Fruit fly (Drosophila melanogaster) whole organism, embryonic: ENCODE measurements around the gene t-Grip84.

ENCODE experiments used
- Abd-B ChIP-seq: fragments of 200-800 bp; sonication (Bioruptor generic); optimal IDR thresholded peaks from 2 replicates; lab custom pipeline; 2018; ENCODE audit warnings: missing biosample characterization, mild to moderate bottlenecking, missing genetic modification characterization, moderate library complexity
- Ada2b ChIP-seq: fragments of 200-800 bp; sonication (Bioruptor generic); IDR thresholded peaks from 2 replicates; pipeline ENCODE4 v1.3.6; 2022; ENCODE audit warnings: missing biosample characterization, missing genetic modification characterization
- Awh ChIP-seq: fragments of 200-800 bp; sonication (Bioruptor generic); IDR thresholded peaks from 2 replicates; pipeline ENCODE4, ENCODE4 v1.3.6; 2022; ENCODE audit warnings: missing biosample characterization, missing genetic modification characterization
- Bteb2 ChIP-seq: fragments of 200-800 bp; sonication (Bioruptor generic); optimal IDR thresholded peaks from 2 replicates; lab custom pipeline; 2016; ENCODE audit warnings: missing biosample characterization, missing genetic modification characterization
- CG11398 ChIP-seq: fragments of 200-800 bp; sonication (Bioruptor generic); optimal IDR thresholded peaks from 2 replicates; lab custom pipeline; 2016; ENCODE audit warnings: missing biosample characterization, missing genetic modification characterization
- CG14860 ChIP-seq: fragments of 200-800 bp; sonication (Bioruptor generic); IDR thresholded peaks from 3 replicates; pipeline ENCODE4 v1.3.6; 2022; ENCODE audit warnings: missing biosample characterization, missing genetic modification characterization; ENCODE audit not compliant: partially characterized antibody
- CG17328 ChIP-seq: fragments of 200-800 bp; sonication (Bioruptor generic); IDR thresholded peaks from 2 replicates; pipeline ENCODE4 v1.3.6; 2022; ENCODE audit warnings: missing biosample characterization, missing genetic modification characterization
- CG1832 ChIP-seq: fragments of 200-800 bp; sonication (Bioruptor generic); optimal IDR thresholded peaks from 2 replicates; lab custom pipeline; 2017; ENCODE audit warnings: missing biosample characterization, mild to moderate bottlenecking, missing genetic modification characterization, inconsistent platforms
- CG18476 ChIP-seq: fragments of 200-800 bp; sonication (Bioruptor generic); optimal IDR thresholded peaks from 2 replicates; lab custom pipeline; 2016; ENCODE audit warnings: missing biosample characterization, mild to moderate bottlenecking, missing genetic modification characterization
- CG30403 ChIP-seq: fragments of 200-800 bp; sonication (Bioruptor generic); optimal IDR thresholded peaks from 3 replicates; lab custom pipeline; 2016; ENCODE audit warnings: missing biosample characterization, missing genetic modification characterization
- CG30431 ChIP-seq: fragments of 200-800 bp; sonication (Bioruptor generic); optimal IDR thresholded peaks from 2 replicates; lab custom pipeline; 2017; ENCODE audit warnings: missing biosample characterization, missing genetic modification characterization
- CG31388 ChIP-seq: fragments of 200-800 bp; sonication (Bioruptor generic); optimal IDR thresholded peaks from 2 replicates; lab custom pipeline; 2016; ENCODE audit warnings: missing biosample characterization, missing genetic modification characterization
- CG4424 ChIP-seq: fragments of 200-800 bp; sonication (Bioruptor generic); optimal IDR thresholded peaks from 3 replicates; lab custom pipeline; 2016; ENCODE audit warnings: missing biosample characterization, missing genetic modification characterization
- CG6254 ChIP-seq: fragments of 200-800 bp; sonication (Bioruptor generic); optimal IDR thresholded peaks from 3 replicates; lab custom pipeline; 2017; ENCODE audit warnings: mild to moderate bottlenecking, missing biosample characterization, missing genetic modification reagents, missing genetic modification characterization
- CG6654 ChIP-seq: fragments of 200-800 bp; sonication (Bioruptor generic); optimal IDR thresholded peaks from 2 replicates; lab custom pipeline; 2017; ENCODE audit warnings: missing biosample characterization, mild to moderate bottlenecking, missing genetic modification characterization
- CG6689 ChIP-seq: fragments of 200-800 bp; sonication (Bioruptor generic); IDR thresholded peaks from 2 replicates; pipeline ENCODE4 v1.3.6; 2022; ENCODE audit warnings: missing biosample characterization, missing genetic modification characterization
- CG6854 ChIP-seq: fragments of 200-800 bp; sonication (Bioruptor generic); optimal IDR thresholded peaks from 3 replicates; lab custom pipeline; 2017; ENCODE audit warnings: missing biosample characterization, mild to moderate bottlenecking, missing genetic modification characterization
- CG7987 ChIP-seq: fragments of 200-800 bp; sonication (Bioruptor generic); optimal IDR thresholded peaks from 2 replicates; lab custom pipeline; 2018; ENCODE audit warnings: missing biosample characterization, mild to moderate bottlenecking, missing genetic modification characterization, moderate library complexity
- CG8089 ChIP-seq: fragments of 200-800 bp; sonication (Bioruptor generic); optimal IDR thresholded peaks from 3 replicates; lab custom pipeline; 2016; ENCODE audit warnings: missing biosample characterization, missing genetic modification characterization
- CG8388 ChIP-seq: fragments of 200-800 bp; sonication (Bioruptor generic); optimal IDR thresholded peaks from 2 replicates; lab custom pipeline; 2019; ENCODE audit warnings: missing biosample characterization, mild to moderate bottlenecking, missing genetic modification characterization, moderate library complexity
- CG8478 ChIP-seq: fragments of >200 bp; optimal IDR thresholded peaks from 2 replicates; lab custom pipeline; 2018
- Deaf1 ChIP-seq: fragments of 200-800 bp; optimal IDR thresholded peaks from 3 replicates; lab custom pipeline; 2019; ENCODE audit warnings: missing biosample characterization, mild to moderate bottlenecking, missing genetic modification characterization, moderate library complexity
- E2f2 ChIP-seq: fragments of 200-800 bp; sonication (Bioruptor generic); IDR thresholded peaks from 2 replicates; pipeline ENCODE4 v1.3.6; 2022; ENCODE audit warnings: missing biosample characterization, missing genetic modification characterization
- Ets65A ChIP-seq: fragments of 200-800 bp; sonication (Bioruptor generic); peaks from one replicate; lab custom pipeline; 2016; ENCODE audit warnings: missing biosample characterization, missing genetic modification characterization
- Gug ChIP-seq: fragments of 200-800 bp; sonication (Bioruptor generic); IDR thresholded peaks from 4 replicates; pipeline ENCODE4 v1.3.6; 2022; ENCODE audit warnings: missing biosample characterization, missing genetic modification characterization
- Hand ChIP-seq: fragments of 200-800 bp; sonication (Bioruptor generic); optimal IDR thresholded peaks from 2 replicates; lab custom pipeline; 2017; ENCODE audit warnings: mild to moderate bottlenecking, missing biosample characterization, missing genetic modification reagents, missing genetic modification characterization
- HmgD ChIP-seq: fragments of 200-800 bp; sonication (Bioruptor generic); optimal IDR thresholded peaks from 3 replicates; lab custom pipeline; 2016; ENCODE audit warnings: missing biosample characterization, missing genetic modification characterization
- NK7.1 ChIP-seq: fragments of 200-800 bp; sonication (Bioruptor generic); optimal IDR thresholded peaks from 3 replicates; lab custom pipeline; 2016; ENCODE audit warnings: missing biosample characterization, missing genetic modification characterization
- Oli ChIP-seq: fragments of 200-800 bp; sonication (Bioruptor generic); optimal IDR thresholded peaks from 2 replicates; lab custom pipeline; 2018; ENCODE audit warnings: missing biosample characterization, mild to moderate bottlenecking, missing genetic modification characterization, moderate library complexity
- Opbp ChIP-seq: fragments of 200-800 bp; sonication (Bioruptor generic); IDR thresholded peaks from 3 replicates; pipeline ENCODE4 v1.3.6; 2022; ENCODE audit warnings: missing biosample characterization, missing genetic modification characterization; ENCODE audit not compliant: partially characterized antibody
- TFAM ChIP-seq: fragments of 200-800 bp; sonication (Bioruptor generic); optimal IDR thresholded peaks from 2 replicates; lab custom pipeline; 2017; ENCODE audit warnings: missing biosample characterization, missing genetic modification characterization, inconsistent platforms
- YL-1 ChIP-seq: fragments of 200-800 bp; sonication (Bioruptor generic); optimal IDR thresholded peaks from 3 replicates; lab custom pipeline; 2017; ENCODE audit warnings: missing biosample characterization, mild to moderate bottlenecking, missing genetic modification characterization
- ac ChIP-seq: fragments of 200-800 bp; sonication (Bioruptor generic); optimal IDR thresholded peaks from 3 replicates; lab custom pipeline; 2017; ENCODE audit warnings: missing biosample characterization, mild to moderate bottlenecking, missing genetic modification characterization
- btn ChIP-seq: fragments of 200-800 bp; sonication (Bioruptor generic); optimal IDR thresholded peaks from 2 replicates; lab custom pipeline; 2016; ENCODE audit warnings: missing biosample characterization, missing genetic modification characterization
- crc ChIP-seq: fragments of 200-800 bp; sonication (Bioruptor generic); optimal IDR thresholded peaks from 2 replicates; lab custom pipeline; 2016; ENCODE audit warnings: missing biosample characterization, missing genetic modification characterization
- dimm ChIP-seq: fragments of 200-800 bp; sonication (Bioruptor generic); IDR thresholded peaks from 2 replicates; pipeline ENCODE4 v1.3.6; 2022; ENCODE audit warnings: missing biosample characterization, missing genetic modification characterization
- ems ChIP-seq: fragments of 200-800 bp; sonication (Bioruptor generic); optimal IDR thresholded peaks from 3 replicates; lab custom pipeline; 2016; ENCODE audit warnings: missing biosample characterization, missing genetic modification characterization
- esg ChIP-seq: fragments of 200-800 bp; sonication (Bioruptor generic); conservative IDR thresholded peaks from 2 replicates; pipeline ENCODE4 v1.3.6; 2022; ENCODE audit warnings: missing biosample characterization, missing genetic modification characterization
- fru ChIP-seq: fragments of >200 bp; optimal IDR thresholded peaks from 2 replicates; lab custom pipeline; 2017
- insv ChIP-seq, 2 experiments: fragments of 200-800 bp; sonication (Bioruptor generic); optimal IDR thresholded peaks; 3 replicates each; lab custom pipeline; 2016 to 2018; ENCODE audit warnings: missing biosample characterization in 2 of 2, missing genetic modification characterization in 2 of 2
- nau ChIP-seq: fragments of 200-800 bp; sonication (Bioruptor generic); optimal IDR thresholded peaks from 3 replicates; lab custom pipeline; 2017; ENCODE audit warnings: missing biosample characterization, mild to moderate bottlenecking, missing genetic modification characterization, missing genetic modification reagents
- org-1 ChIP-seq: fragments of 200-800 bp; sonication (Bioruptor generic); optimal IDR thresholded peaks from 2 replicates; lab custom pipeline; 2017; ENCODE audit warnings: missing biosample characterization, missing genetic modification characterization
- pan ChIP-seq, 4 experiments: fragments of >200 bp in 3 of 4; fragments of 200-800 bp in 1 of 4; sonication (Bioruptor generic) in 1 of 4; optimal IDR thresholded peaks in 3 of 4; IDR thresholded peaks in 1 of 4; 2 replicates each; pipeline versions ENCODE4 v1.3.6 to Lab custom; 2017 to 2022; ENCODE audit warnings: missing biosample characterization in 2 of 4, missing genetic modification characterization in 2 of 4, mixed read lengths in 1 of 4
- row ChIP-seq: fragments of 200-800 bp; sonication (Bioruptor generic); IDR thresholded peaks from 3 replicates; pipeline ENCODE4 v1.3.6; 2022; ENCODE audit warnings: missing biosample characterization, missing genetic modification characterization
- sens-2 ChIP-seq: fragments of 200-800 bp; sonication (Bioruptor generic); IDR thresholded peaks from 2 replicates; pipeline ENCODE4 v1.3.6; 2022; ENCODE audit warnings: missing biosample characterization, missing genetic modification characterization
- sisA ChIP-seq: fragments of 200-800 bp; sonication (Bioruptor generic); IDR thresholded peaks from 2 replicates; pipeline ENCODE4 v1.3.6; 2022; ENCODE audit warnings: missing biosample characterization, missing genetic modification characterization
- slbo ChIP-seq: fragments of 200-800 bp; sonication (Bioruptor generic); IDR thresholded peaks from 2 replicates; pipeline ENCODE4 v1.3.6; 2022; ENCODE audit warnings: missing biosample characterization, missing genetic modification characterization
- slp2 ChIP-seq: fragments of 200-800 bp; sonication (Bioruptor generic); optimal IDR thresholded peaks from 2 replicates; lab custom pipeline; 2016; ENCODE audit warnings: missing biosample characterization, missing genetic modification characterization
- sqz ChIP-seq: fragments of 200-800 bp; sonication (Bioruptor generic); optimal IDR thresholded peaks from 3 replicates; lab custom pipeline; 2018; ENCODE audit warnings: missing biosample characterization, mild to moderate bottlenecking, missing genetic modification characterization
- tx ChIP-seq: fragments of 200-800 bp; sonication (Bioruptor generic); optimal IDR thresholded peaks from 2 replicates; lab custom pipeline; 2016; ENCODE audit warnings: missing biosample characterization, missing genetic modification characterization

Gene t-Grip84

dm6 chr3L:7601122-7601841 lies 10.5 kb upstream of the t-Grip84 start (continued):
- TF ChIP-seq row (GFP tag; lab: Robert Waterston, UW) (0 out of 3 replicates have a peak, but pooled peaks have one; percentile 29), CG17328 (0 out of 2 replicates have a peak, but pooled peaks have one; percentile 23), Abd-B (GFP tag; lab: Kevin White, UChicago) (no peak), btn (GFP tag; lab: Kevin White, UChicago) (no peak), CG30431 (no peak), CG1832 (GFP tag; lab: Kevin White, UChicago) (no peak), CG4424 (GFP tag; lab: Kevin White, UChicago) (peak; percentile 2), sens-2 (no peak), org-1 (GFP tag; lab: Kevin White, UChicago) (no peak), CG6854 (GFP tag; lab: Kevin White, UChicago) (no peak), pan (optimal IDR thresholded peaks at IDR 0.05; lab: Kevin White, UChicago) (no peak), pan (GFP tag; optimal IDR thresholded peaks at IDR 0.05 in 1 of 2, IDR thresholded peaks at IDR 0.05 in 1 of 2) (peak in 1 of 2 experiments; percentile 56), HmgD (GFP tag; lab: Kevin White, UChicago) (no peak), CG8089 (no peak), dimm (GFP tag; lab: Robert Waterston, UW) (no peak), ems (GFP tag; lab: Kevin White, UChicago) (no peak), CG11398 (GFP tag; lab: Kevin White, UChicago) (no peak), nau (GFP tag; lab: Kevin White, UChicago) (no peak), Awh (peak; percentile 38; the same call in 1 of the 2 replicates), slp2 (GFP tag; lab: Kevin White, UChicago) (no peak), Opbp (GFP tag; lab: Robert Waterston, UW) (no peak), Bteb2 (GFP tag; lab: Kevin White, UChicago) (no peak), Deaf1 (tag; lab: Kevin White, UChicago) (peak; percentile 25), tx (no peak), ac (GFP tag; lab: Kevin White, UChicago) (no peak), CG6654 (GFP tag; lab: Kevin White, UChicago) (no peak), insv (GFP tag; optimal IDR thresholded peaks at IDR 0.05; lab: Kevin White, UChicago) (no peak), CG6689 (peak; percentile 23; the same call in 1 of the 2 replicates), CG6254 (GFP tag; lab: Kevin White, UChicago) (no peak), Oli (tag; lab: Kevin White, UChicago) (no peak), CG7987 (no peak), Gug (GFP tag; lab: Robert Waterston, UW) (no peak), CG14860 (GFP tag; lab: Robert Waterston, UW) (no peak), sisA (GFP tag; lab: Robert Waterston, UW) (peak; percentile 33), NK7.1 (GFP tag; lab: Kevin White, UChicago) (no peak), slbo (GFP tag; lab: Robert Waterston, UW) (0 out of 2 replicates have a peak, but pooled peaks have one; percentile 33), TFAM (GFP tag; lab: Kevin White, UChicago) (no peak), Ada2b (GFP tag; lab: Robert Waterston, UW) (peak; percentile 4; the same call in 1 of the 2 replicates), Ets65A (GFP tag; lab: Kevin White, UChicago) (peak; percentile 59), Hand (no peak), E2f2 (GFP tag; lab: Robert Waterston, UW) (peak; percentile 19; the same call in 1 of the 2 replicates), fru (lab: Kevin White, UChicago) (no peak), CG31388 (GFP tag; lab: Kevin White, UChicago) (no peak), CG8388 (GFP tag; lab: Kevin White, UChicago) (peak; percentile 23), sqz (GFP tag; lab: Kevin White, UChicago) (no peak), crc (GFP tag; lab: Kevin White, UChicago) (no peak), CG30403 (GFP tag; lab: Kevin White, UChicago) (peak; percentile 28), CG18476 (no peak), CG8478 (lab: Kevin White, UChicago) (no peak), esg (GFP tag; lab: Robert Waterston, UW) (0 out of 2 replicates have a peak, but pooled peaks have one; percentile 5), YL-1 (no peak)
